Worm (Caenorhabditis elegans) whole organism, late embryonic: ENCODE measurements around the gene glr-8.

ENCODE experiments used
- ama-1 ChIP-seq: fragments of 150-350 bp; optimal IDR thresholded peaks from 2 replicates; lab custom pipeline; 2014
- ceh-18 ChIP-seq: sonication (generic microtip); optimal IDR thresholded peaks from 2 replicates; lab custom pipeline; 2016; ENCODE audit warnings: missing genetic modification characterization, missing compliant biosample characterization
- ceh-19 ChIP-seq: fragments of 200-800 bp; sonication (Bioruptor generic); optimal IDR thresholded peaks from 2 replicates; lab custom pipeline; 2018; ENCODE audit warnings: mild to moderate bottlenecking, missing genetic modification characterization, missing compliant biosample characterization
- ceh-24 ChIP-seq: sonication (generic microtip); optimal IDR thresholded peaks from 2 replicates; lab custom pipeline; 2016; ENCODE audit warnings: mild to moderate bottlenecking, missing genetic modification characterization, missing compliant biosample characterization
- che-1 ChIP-seq: sonication (generic microtip); optimal IDR thresholded peaks from 2 replicates; lab custom pipeline; 2016; ENCODE audit warnings: mild to moderate bottlenecking, missing genetic modification characterization, missing compliant biosample characterization
- dve-1 ChIP-seq: sonication (generic microtip); optimal IDR thresholded peaks from 2 replicates; lab custom pipeline; 2017; ENCODE audit warnings: antibody characterized with exemption, mild to moderate bottlenecking, missing genetic modification characterization, missing compliant biosample characterization
- fkh-10 ChIP-seq: fragments of 150-350 bp; optimal IDR thresholded peaks from 2 replicates; lab custom pipeline; 2014; ENCODE audit warnings: missing biosample characterization, missing genetic modification reagents, missing genetic modification characterization
- pat-9 ChIP-seq: fragments of 200-800 bp; sonication (Bioruptor generic); optimal IDR thresholded peaks from 2 replicates; lab custom pipeline; 2018; ENCODE audit warnings: mild to moderate bottlenecking, missing genetic modification characterization, moderate library complexity, missing compliant biosample characterization
- pha-4 ChIP-seq: fragments of 150-350 bp; optimal IDR thresholded peaks from 2 replicates; lab custom pipeline; 2018; ENCODE audit warnings: missing biosample characterization, missing genetic modification reagents, missing genetic modification characterization
- pros-1 ChIP-seq: fragments of 150-350 bp; optimal IDR thresholded peaks from 2 replicates; lab custom pipeline; 2014; ENCODE audit warnings: missing biosample characterization, missing genetic modification reagents, missing genetic modification characterization
- tbx-2 ChIP-seq: sonication (generic microtip); optimal IDR thresholded peaks from 2 replicates; lab custom pipeline; 2016; ENCODE audit warnings: missing genetic modification characterization, missing compliant biosample characterization
- unc-3 ChIP-seq, 2 experiments: fragments of 200-800 bp in 1 of 2; sonication (Bioruptor generic) in 1 of 2; sonication (generic microtip) in 1 of 2; conservative IDR thresholded peaks in 1 of 2; optimal IDR thresholded peaks in 1 of 2; 2 replicates each; pipeline versions ENCODE4 v1.3.6 to Lab custom; 2016 to 2022; ENCODE audit warnings: missing compliant biosample characterization in 2 of 2, missing genetic modification characterization in 2 of 2, missing genetic modification reagents in 1 of 2
- unc-86 ChIP-seq: sonication (generic microtip); optimal IDR thresholded peaks from 2 replicates; lab custom pipeline; 2016; ENCODE audit warnings: missing genetic modification characterization, missing compliant biosample characterization

ce11 chrX:6536701-6537279, 31.0 kb downstream of the glr-8 start, which contains the start of gene ilys-5:
- TF ChIP-seq fkh-10 (GFP tag; lab: Kevin White, UChicago) (no peak), pha-4 (tag; lab: Kevin White, UChicago) (no peak), ama-1 (no peak), ceh-19 (GFP tag; lab: Kevin White, UChicago) (no peak), unc-3 (GFP tag; conservative IDR thresholded peaks at IDR 0.05; lab: Robert Waterston, UW) (no peak), unc-3 (tag; optimal IDR thresholded peaks at IDR 0.05; lab: Kevin White, UChicago) (no peak), che-1 (tag; lab: Kevin White, UChicago) (no peak), pros-1 (tag; lab: Kevin White, UChicago) (no peak), ceh-18 (tag; lab: Kevin White, UChicago) (no peak), pat-9 (no peak), ceh-24 (no peak), dve-1 (no peak), tbx-2 (tag; lab: Kevin White, UChicago) (no peak), unc-86 (tag; lab: Kevin White, UChicago) (no peak)
